Worm (Caenorhabditis elegans) whole organism, mixed stage, embryonic: ENCODE measurements around the gene T04F3.4.

ENCODE experiments used
- elt-3 ChIP-seq: fragments of 150-350 bp; optimal IDR thresholded peaks from 2 replicates; lab custom pipeline; 2014; ENCODE audit warnings: missing biosample characterization, missing genetic modification characterization
- nhr-12 ChIP-seq: fragments of 150-350 bp; optimal IDR thresholded peaks from 2 replicates; lab custom pipeline; 2014; ENCODE audit warnings: missing biosample characterization, missing genetic modification characterization
- nhr-237 ChIP-seq: fragments of 150-350 bp; optimal IDR thresholded peaks from 2 replicates; lab custom pipeline; 2014; ENCODE audit warnings: missing biosample characterization, missing genetic modification characterization
- pha-4 ChIP-seq: fragments of 150-350 bp; optimal IDR thresholded peaks from 2 replicates; lab custom pipeline; 2018; ENCODE audit warnings: missing biosample characterization, missing genetic modification reagents, missing genetic modification characterization
- unc-62 ChIP-seq: fragments of 150-350 bp; optimal IDR thresholded peaks from 2 replicates; lab custom pipeline; 2014; ENCODE audit warnings: missing biosample characterization, missing genetic modification reagents, missing genetic modification characterization

DNA sequence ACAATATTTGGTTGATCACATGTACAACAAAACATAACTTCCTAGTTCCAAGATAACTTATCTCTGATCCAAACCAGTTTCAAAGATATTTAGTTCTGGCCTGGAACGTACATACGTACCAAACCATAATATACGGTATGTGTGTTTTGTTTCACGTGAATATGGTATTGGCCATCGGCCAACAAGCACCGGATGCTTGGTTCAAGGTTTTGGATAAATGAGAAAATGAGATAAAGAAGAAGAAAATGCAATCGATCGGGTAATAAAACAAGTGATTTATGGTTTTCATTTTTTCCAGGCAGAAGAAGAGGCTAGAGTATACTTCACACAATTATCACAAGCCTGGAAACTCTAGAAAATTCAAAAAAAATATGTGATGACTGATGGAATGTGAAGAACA lies 32.5 kb upstream of the T04F3.4 start:
- no peak for TF ChIP-seq pha-4 (tag; lab: Kevin White, UChicago)
- TF ChIP-seq unc-62 (GFP tag; lab: Kevin White, UChicago): no peak
- no peak for TF ChIP-seq nhr-237 (tag; lab: Kevin White, UChicago)
- TF ChIP-seq elt-3 (tag; lab: Kevin White, UChicago): no peak
- TF ChIP-seq nhr-12: no peak
